Fruit fly (Drosophila melanogaster): ENCODE measurements around the gene GluRS-m.

DNA sequence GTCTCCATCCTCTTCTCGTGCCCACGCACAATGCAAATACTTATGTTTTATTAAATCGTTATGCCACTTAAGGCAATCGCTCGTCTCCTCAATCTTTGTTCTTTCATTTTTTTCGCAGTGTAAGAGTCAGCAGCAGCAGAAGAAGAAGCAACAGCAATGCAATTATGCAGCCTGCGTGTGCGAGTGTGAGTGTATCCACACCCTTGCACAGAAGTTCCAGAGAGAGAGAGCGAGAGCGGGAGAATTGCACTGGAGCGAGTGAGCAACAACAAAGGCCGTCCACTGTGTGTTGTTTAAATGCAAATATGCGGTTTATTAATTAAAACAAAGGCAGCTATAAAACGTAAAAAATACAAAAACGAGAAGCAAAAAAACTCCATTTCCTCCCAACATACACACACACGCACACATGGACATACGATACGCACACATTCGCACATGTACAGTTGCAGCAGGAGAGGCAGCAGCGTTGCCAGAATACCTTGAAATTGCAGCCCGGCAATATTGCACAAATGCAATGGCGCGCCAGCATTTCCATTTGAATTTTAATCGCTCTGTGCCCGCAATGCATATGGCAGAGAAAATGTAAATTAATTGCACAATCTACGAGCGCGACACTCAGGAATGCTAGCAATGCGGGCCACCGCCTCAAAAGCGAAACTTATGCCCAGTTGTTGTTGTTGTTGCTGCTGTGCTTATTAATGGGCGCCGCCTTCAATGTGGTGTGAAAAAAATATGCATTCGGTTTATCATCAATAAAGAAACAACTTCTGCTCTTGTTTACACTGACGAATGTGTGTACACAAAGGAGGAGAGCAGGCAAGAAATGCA, 8.2 kb downstream of the GluRS-m start:
- TF ChIP-seq CTCF (optimal IDR thresholded peaks at IDR 0.05) (no peak), CG8478 (optimal IDR thresholded peaks at IDR 0.05) (no peak)

All from S2 (cell line).